Worm (Caenorhabditis elegans): ENCODE results near the gene nhr-254.

DNA sequence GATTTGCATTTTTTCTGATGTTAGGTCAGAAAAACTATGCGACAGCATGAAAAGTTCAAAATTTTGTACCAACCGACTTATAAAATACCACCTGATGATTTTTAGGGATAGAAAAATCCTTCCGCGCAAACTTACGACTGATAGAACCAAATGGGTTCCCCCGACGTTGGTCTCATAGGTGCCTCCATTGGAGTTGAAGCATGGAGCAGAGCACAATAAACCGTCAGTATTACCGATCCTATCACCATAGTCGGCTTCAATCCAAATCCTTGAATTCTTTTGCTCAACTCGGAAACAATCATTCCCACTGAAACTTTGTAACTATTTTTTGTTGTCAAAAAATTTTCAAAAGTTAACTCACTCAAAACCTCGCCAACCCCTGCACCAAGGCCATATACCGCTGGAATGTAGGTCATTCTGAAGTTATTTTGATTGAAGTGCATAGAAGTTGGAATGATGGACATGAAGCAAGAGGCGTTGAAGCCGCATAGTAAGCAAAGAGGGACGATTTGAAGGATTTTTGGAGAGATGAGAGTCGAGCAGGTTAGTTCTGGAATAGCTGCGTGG is 46.8 kb downstream of the nhr-254 start:
- no peak for TF ChIP-seq hlh-8 (tag; optimal IDR thresholded peaks at IDR 0.05)
- no peak for TF ChIP-seq dmd-4 (tag; optimal IDR thresholded peaks at IDR 0.05; ENCODE audit: borderline replicate concordance)
- no peak for TF ChIP-seq nfya-1 (tag; optimal IDR thresholded peaks at IDR 0.05)
- no peak for TF ChIP-seq pha-2 (tag; optimal IDR thresholded peaks at IDR 0.05)
- TF ChIP-seq pax-1 (tag; optimal IDR thresholded peaks at IDR 0.05), result no peak
- no peak for TF ChIP-seq madf-2 (tag; optimal IDR thresholded peaks at IDR 0.05)
- TF ChIP-seq ceh-9 (tag; optimal IDR thresholded peaks at IDR 0.05), result no peak
- no peak for TF ChIP-seq hlh-15 (tag; optimal IDR thresholded peaks at IDR 0.05)
- TF ChIP-seq ceh-34 (tag; optimal IDR thresholded peaks at IDR 0.05), result no peak
- no peak for TF ChIP-seq unc-86 (tag; optimal IDR thresholded peaks at IDR 0.05)
- no peak for TF ChIP-seq ceh-22 (tag; optimal IDR thresholded peaks at IDR 0.05)
- no peak for TF ChIP-seq dve-1 (tag; optimal IDR thresholded peaks at IDR 0.05)
